Worm (Caenorhabditis elegans): ENCODE data around the gene grl-17.

The grl-17 gene

DNA sequence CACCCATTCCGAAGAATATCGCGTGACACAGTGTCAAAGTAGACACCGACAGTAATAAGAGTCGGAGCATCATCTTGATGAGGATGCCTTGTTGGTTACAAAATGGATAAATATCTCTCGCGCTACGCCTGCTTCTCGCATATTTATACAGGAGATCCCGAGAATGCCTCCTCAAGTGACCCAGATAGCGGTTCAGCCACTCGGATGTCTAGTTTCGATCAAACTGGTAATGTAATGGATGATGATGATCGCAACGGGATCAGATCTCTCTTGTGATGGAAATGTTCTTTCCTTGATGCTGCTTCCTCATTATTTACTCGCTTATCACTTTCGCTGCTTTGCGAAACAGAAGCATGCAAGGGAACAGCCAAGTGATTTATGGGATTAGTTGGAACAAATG is at the start of gene grl-17:
grl-17 (minus strand) TSS at position 101 of the 400 bp plus-strand sequence.
- TF ChIP-seq sox-2 (GFP tag; IDR thresholded peaks at IDR 0.05), result no peak
- no peak for TF ChIP-seq fkh-10 (GFP tag; optimal IDR thresholded peaks at IDR 0.05)
- no peak for TF ChIP-seq unc-55 (GFP tag; optimal IDR thresholded peaks at IDR 0.05)
- TF ChIP-seq ceh-9 (tag; optimal IDR thresholded peaks at IDR 0.05), result no peak
- TF ChIP-seq ceh-19 (GFP tag; optimal IDR thresholded peaks at IDR 0.05), result no peak
- no peak for TF ChIP-seq Y22D7AL.16 (tag; optimal IDR thresholded peaks at IDR 0.05)
- no peak for TF ChIP-seq ceh-22 (tag; optimal IDR thresholded peaks at IDR 0.05)
- TF ChIP-seq pax-1 (tag; optimal IDR thresholded peaks at IDR 0.05), result no peak
- TF ChIP-seq dve-1 (tag; optimal IDR thresholded peaks at IDR 0.05), result no peak
- TF ChIP-seq hlh-15 (tag; optimal IDR thresholded peaks at IDR 0.05), result no peak
- no peak for TF ChIP-seq mec-3 (tag; optimal IDR thresholded peaks at IDR 0.05; ENCODE audit: borderline replicate concordance)
- TF ChIP-seq hlh-6 (tag; optimal IDR thresholded peaks at IDR 0.05), result no peak
- no peak for TF ChIP-seq pha-4 (tag; optimal IDR thresholded peaks at IDR 0.05)

DNA sequence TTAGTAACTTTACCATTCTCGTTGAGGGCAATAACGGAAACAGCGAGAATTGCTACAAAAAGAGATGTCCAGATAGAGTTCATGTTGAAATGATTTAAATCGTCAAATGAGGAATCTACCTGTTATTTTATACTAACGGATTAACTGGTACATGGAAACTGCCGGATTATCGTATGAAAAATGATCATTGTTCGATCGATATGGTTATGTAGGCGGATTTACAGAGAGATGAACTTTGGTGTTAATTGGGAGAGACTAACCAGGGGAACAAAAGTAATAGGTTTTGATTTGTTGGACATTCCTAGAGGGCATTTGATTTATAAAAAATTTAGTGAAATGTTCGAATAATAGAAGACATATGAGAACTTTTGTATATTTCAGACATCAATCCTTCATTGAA is 48.0 kb upstream of the grl-17 start, which contains the start of gene spig-9:
spig-9 (minus strand) TSS at position 101 of the 400 bp plus-strand sequence.
- TF ChIP-seq fkh-10 (GFP tag; optimal IDR thresholded peaks at IDR 0.05), result no peak
- no peak for TF ChIP-seq npax-4 (tag; optimal IDR thresholded peaks at IDR 0.05)
- TF ChIP-seq ttx-3 (tag; optimal IDR thresholded peaks at IDR 0.05), result no peak
- TF ChIP-seq pha-4 (tag; optimal IDR thresholded peaks at IDR 0.05), result no peak
- no peak for TF ChIP-seq dmd-4 (tag; optimal IDR thresholded peaks at IDR 0.05; ENCODE audit: borderline replicate concordance)
- no peak for TF ChIP-seq hlh-30 (tag; optimal IDR thresholded peaks at IDR 0.05; ENCODE audit: insufficient read depth)
- TF ChIP-seq pha-2 (tag; optimal IDR thresholded peaks at IDR 0.05), result no peak
- TF ChIP-seq ets-4 (tag; optimal IDR thresholded peaks at IDR 0.05), result no peak
- no peak for TF ChIP-seq hlh-8 (tag; optimal IDR thresholded peaks at IDR 0.05)
- no peak for TF ChIP-seq unc-86 (tag; optimal IDR thresholded peaks at IDR 0.05)
- no peak for TF ChIP-seq hlh-6 (tag; optimal IDR thresholded peaks at IDR 0.05)
- no peak for TF ChIP-seq sox-2 (GFP tag; IDR thresholded peaks at IDR 0.05)
- TF ChIP-seq ceh-30 (tag; optimal IDR thresholded peaks at IDR 0.05), result no peak
- TF ChIP-seq nfya-1 (tag; optimal IDR thresholded peaks at IDR 0.05), result no peak
- TF ChIP-seq ceh-48 (tag; optimal IDR thresholded peaks at IDR 0.05), result no peak
- no peak for TF ChIP-seq F13H6.1 (tag; optimal IDR thresholded peaks at IDR 0.05)
- TF ChIP-seq madf-2 (tag; optimal IDR thresholded peaks at IDR 0.05), result no peak

DNA sequence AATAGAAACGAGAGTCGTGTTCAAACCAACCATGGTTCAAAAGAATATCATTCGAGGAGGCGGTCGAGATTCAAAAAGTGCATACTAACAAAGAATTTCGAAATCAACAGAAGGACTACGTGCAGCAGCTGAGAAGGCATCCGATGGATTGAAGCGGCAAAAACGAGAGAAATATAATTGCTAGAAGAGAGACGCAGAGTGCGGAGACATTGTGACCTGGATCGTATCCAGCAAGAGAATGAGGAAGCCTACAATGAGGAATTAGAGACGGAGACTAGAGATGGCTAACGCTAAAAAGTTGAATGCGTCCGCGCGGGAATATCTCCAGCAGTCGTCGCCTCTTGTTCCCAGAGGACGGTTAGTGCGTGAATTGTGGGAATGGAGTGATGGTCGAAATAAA is 46.1 kb upstream of the grl-17 start:
- TF ChIP-seq gmeb-2 (tag; optimal IDR thresholded peaks at IDR 0.05), result no peak
- no peak for TF ChIP-seq fkh-6 (tag; optimal IDR thresholded peaks at IDR 0.05)
- TF ChIP-seq hlh-30 (tag; optimal IDR thresholded peaks at IDR 0.05; ENCODE audit: insufficient read depth), result no peak
- no peak for TF ChIP-seq C38D4.7 (GFP tag; optimal IDR thresholded peaks at IDR 0.05)
- TF ChIP-seq ceh-18 (tag; optimal IDR thresholded peaks at IDR 0.05), result no peak
- no peak for TF ChIP-seq T23F11.4 (GFP tag; optimal IDR thresholded peaks at IDR 0.05)
- no peak for TF ChIP-seq ceh-45 (GFP tag; IDR thresholded peaks at IDR 0.05)
- no peak for TF ChIP-seq madf-2 (tag; optimal IDR thresholded peaks at IDR 0.05)
- no peak for TF ChIP-seq dmd-4 (tag; optimal IDR thresholded peaks at IDR 0.05; ENCODE audit: borderline replicate concordance)
- no peak for TF ChIP-seq ceh-9 (tag; optimal IDR thresholded peaks at IDR 0.05)
- TF ChIP-seq ceh-34 (tag; optimal IDR thresholded peaks at IDR 0.05), result no peak
- no peak for TF ChIP-seq K09A11.1 (tag; optimal IDR thresholded peaks at IDR 0.05; ENCODE audit: insufficient read depth)
- no peak for TF ChIP-seq hlh-8 (tag; optimal IDR thresholded peaks at IDR 0.05)
- no peak for TF ChIP-seq ceh-2 (tag; optimal IDR thresholded peaks at IDR 0.05)
- TF ChIP-seq odd-2 (tag; optimal IDR thresholded peaks at IDR 0.05), result no peak
- TF ChIP-seq elt-2 (tag; optimal IDR thresholded peaks at IDR 0.05), result no peak
- TF ChIP-seq C08G9.2 (tag; optimal IDR thresholded peaks at IDR 0.05), result no peak
- TF ChIP-seq pqm-1 (tag; optimal IDR thresholded peaks at IDR 0.05), result no peak

Measured in whole organism, late embryonic.